Worm (Caenorhabditis elegans): ENCODE data around the gene mab-7.

The mab-7 gene

DNA sequence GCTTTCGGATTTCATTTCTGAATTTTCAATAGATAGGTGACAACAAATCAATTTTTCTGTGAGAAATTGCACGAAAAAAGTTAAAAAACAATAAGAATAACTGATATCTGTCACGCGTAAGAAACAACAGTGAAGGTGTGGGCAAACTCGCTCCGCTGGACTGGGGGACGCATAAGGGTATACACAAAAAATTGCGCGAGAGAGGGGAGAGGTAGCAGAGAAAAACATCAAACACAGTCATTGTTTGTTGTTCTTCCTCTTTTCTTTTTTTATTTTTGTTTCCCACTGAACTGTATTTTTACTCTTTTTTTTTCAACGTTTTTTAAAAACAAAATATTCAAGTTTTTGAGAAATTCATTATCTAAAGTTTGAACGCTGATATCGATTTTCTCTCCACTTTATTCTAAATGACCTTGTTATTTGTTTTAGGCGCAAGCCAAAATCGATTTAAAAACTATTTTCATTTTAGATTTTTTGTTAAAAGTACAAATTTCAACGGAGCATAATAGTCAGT, 26.7 kb upstream of the mab-7 start, which contains the start of the genes pifk-1 and tbc-11:
TSS of gene pifk-1 (minus strand) at position 17 of the 514 bp plus-strand sequence.
TSS of gene tbc-11 (plus strand) at position 464 of the 514 bp plus-strand sequence.
- TF ChIP-seq F57A8.1 (GFP tag; optimal IDR thresholded peaks at IDR 0.05) = no peak
- TF ChIP-seq let-607 (tag; optimal IDR thresholded peaks at IDR 0.05) = peak in 1 of 2 experiments; percentile 12
- TF ChIP-seq ceh-27 (GFP tag; optimal IDR thresholded peaks at IDR 0.05) = peak; percentile 24
- TF ChIP-seq F23B12.7 (tag; optimal IDR thresholded peaks at IDR 0.05; ENCODE audit: insufficient read depth) = peak; percentile 71
- TF ChIP-seq pha-4 (tag; optimal IDR thresholded peaks at IDR 0.05) = no peak
- peak; percentile 65 for TF ChIP-seq mcd-1 (GFP tag; IDR thresholded peaks at IDR 0.05)
- TF ChIP-seq nhr-80 (tag; optimal IDR thresholded peaks at IDR 0.05) = peak; percentile 75
- 0 out of 2 replicates have a peak, but pooled peaks have one; percentile 32 for TF ChIP-seq dox-1 (GFP tag; IDR thresholded peaks at IDR 0.05)
- TF ChIP-seq hmg-1.2 (GFP tag; IDR thresholded peaks at IDR 0.05) = peak; percentile 9; the same call in 1 of the 2 replicates
- no peak for TF ChIP-seq lsl-1 (GFP tag; optimal IDR thresholded peaks at IDR 0.05)
- TF ChIP-seq ztf-18 (tag; optimal IDR thresholded peaks at IDR 0.05) = no peak
- peak; percentile 75 for TF ChIP-seq attf-5 (GFP tag; optimal IDR thresholded peaks at IDR 0.05)
- peak; percentile 23 for TF ChIP-seq lin-40 (tag; optimal IDR thresholded peaks at IDR 0.05)
- no peak for TF ChIP-seq snpc-4 (GFP tag; optimal IDR thresholded peaks at IDR 0.05)
- peak in 1 of 4 experiments; percentile 65 for TF ChIP-seq snpc-4 (tag; optimal IDR thresholded peaks at IDR 0.05)

DNA sequence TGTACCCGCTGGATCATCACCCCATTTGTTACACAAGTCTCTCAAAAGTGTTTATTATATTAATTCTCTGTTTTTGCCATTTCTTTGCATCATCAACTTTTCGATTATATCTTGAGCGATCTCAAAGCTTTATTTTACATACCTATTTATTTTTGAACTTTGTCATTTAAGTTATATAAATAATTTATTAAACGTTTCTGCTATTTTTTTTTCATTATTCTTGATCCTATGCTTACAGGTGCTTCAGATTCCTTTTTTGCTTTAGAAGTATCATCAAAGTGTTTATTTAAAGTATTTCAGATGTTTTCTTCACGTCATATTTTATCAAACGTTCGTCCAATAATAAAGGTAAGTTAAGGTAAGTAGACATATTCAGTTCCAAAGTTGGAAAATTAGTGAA, 20.2 kb upstream of the mab-7 start, which contains the start of gene F35H12.5:
TSS of gene F35H12.5 (plus strand) at position 301 of the 400 bp plus-strand sequence.
- TF ChIP-seq let-526 (GFP tag; IDR thresholded peaks at IDR 0.05) = no peak

DNA sequence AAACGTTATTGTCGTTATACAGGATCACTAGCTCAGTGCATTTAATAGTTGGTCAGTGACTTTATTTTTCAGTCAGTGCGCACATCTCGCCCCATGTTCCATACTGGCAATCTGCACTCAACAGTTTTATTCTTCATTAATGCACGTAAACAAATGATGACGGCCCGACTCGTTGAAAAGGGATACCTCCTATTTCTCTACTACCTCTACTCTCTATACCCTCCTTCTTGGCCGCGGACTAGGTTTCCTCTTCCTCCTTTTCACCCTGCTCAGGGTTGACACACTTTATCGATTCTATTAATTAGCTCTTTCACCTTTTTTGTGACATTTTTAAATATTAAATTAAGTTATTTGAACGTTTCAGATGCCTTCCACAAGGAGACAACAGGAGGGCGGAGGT, 17.7 kb upstream of the mab-7 start, which contains the start of gene sel-12:
TSS of gene sel-12 (plus strand) at position 358 of the 400 bp plus-strand sequence.
- TF ChIP-seq B0035.1 (tag; optimal IDR thresholded peaks at IDR 0.05) (no peak), F57A8.1 (GFP tag; optimal IDR thresholded peaks at IDR 0.05) (no peak), sea-2 (GFP tag; IDR thresholded peaks at IDR 0.05) (no peak), somi-1 (GFP tag; optimal IDR thresholded peaks at IDR 0.05) (no peak), F55B11.4 (tag; optimal IDR thresholded peaks at IDR 0.05; ENCODE audit: borderline replicate concordance, insufficient read depth) (no peak), hsf-1 (GFP tag; IDR thresholded peaks at IDR 0.05) (no peak), mel-28 (tag; optimal IDR thresholded peaks at IDR 0.05; ENCODE audit: borderline replicate concordance) (no peak), ceh-91 (GFP tag; IDR thresholded peaks at IDR 0.05) (no peak), madf-10 (tag; optimal IDR thresholded peaks at IDR 0.05) (no peak), ztf-28 (GFP tag; IDR thresholded peaks at IDR 0.05) (no peak), xnd-1 (tag; optimal IDR thresholded peaks at IDR 0.05) (no peak), tlf-1 (GFP tag; optimal IDR thresholded peaks at IDR 0.05) (no peak), tbp1 (GFP tag; optimal IDR thresholded peaks at IDR 0.05) (no peak), ztf-26 (tag; optimal IDR thresholded peaks at IDR 0.05) (no peak), bed-2 (GFP tag; IDR thresholded peaks at IDR 0.05) (no peak)

DNA sequence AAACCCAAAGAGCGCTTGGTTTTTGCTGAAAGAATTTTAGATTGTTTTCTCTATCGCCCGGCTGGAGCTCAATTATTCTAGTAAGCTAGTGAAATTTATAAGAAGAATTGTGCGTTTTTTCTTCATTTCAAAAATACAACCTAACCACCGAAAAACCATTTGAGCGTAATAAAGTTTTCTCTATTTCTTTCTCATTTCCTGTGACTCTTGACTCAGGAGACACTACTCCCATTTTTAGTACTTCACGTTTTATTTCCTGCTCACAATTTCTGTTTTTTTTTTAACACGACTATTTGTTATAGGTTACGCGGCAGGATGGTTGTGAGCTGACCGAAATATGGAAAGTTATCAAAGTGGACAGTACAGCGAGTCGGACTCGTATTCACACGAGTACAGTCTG, 15.1 kb upstream of the mab-7 start, which contains the start of gene F35H12.6:
TSS of gene F35H12.6 (plus strand) at position 301 of the 400 bp plus-strand sequence.
- no peak for TF ChIP-seq F49E8.2 (tag; optimal IDR thresholded peaks at IDR 0.05; ENCODE audit: insufficient read depth)
- no peak for TF ChIP-seq nfya-1 (tag; optimal IDR thresholded peaks at IDR 0.05; ENCODE audit: borderline replicate concordance, insufficient read depth)
- no peak for TF ChIP-seq die-1 (tag; optimal IDR thresholded peaks at IDR 0.05)
